Fruit fly (Drosophila melanogaster): ENCODE results near the gene CG3309.
A peak's percentile ranks its signal among the peaks of the same experiment; 100 is the strongest.

CG3309 gene

DNA sequence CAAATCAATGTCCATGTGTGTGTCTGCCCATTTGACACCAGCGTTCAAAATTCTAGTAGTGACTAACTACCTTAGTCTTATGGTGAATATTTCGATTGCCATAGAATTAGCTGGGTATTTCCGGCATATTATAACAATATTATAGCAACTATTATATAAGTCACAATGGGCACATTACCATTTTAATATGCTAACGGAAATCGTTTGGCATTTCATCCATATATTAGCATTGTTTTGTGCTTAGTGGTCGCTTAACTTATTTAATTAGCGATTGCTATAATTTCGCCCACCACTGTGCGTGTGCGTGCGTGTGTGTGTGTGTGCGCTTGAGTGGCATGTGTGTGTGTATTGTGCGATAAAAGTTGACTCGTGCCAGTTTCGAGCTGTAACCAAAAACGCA is 7.6 kb upstream of the CG3309 start (continued):
- peak; percentile 16 for TF ChIP-seq Nf-YC (tag; optimal IDR thresholded peaks at IDR 0.05)
- no peak for TF ChIP-seq CG7786 (GFP tag; optimal IDR thresholded peaks at IDR 0.05)
- peak; percentile 37 for TF ChIP-seq schlank (tag; optimal IDR thresholded peaks at IDR 0.05)
- peak; percentile 38 for TF ChIP-seq HmgZ (tag; optimal IDR thresholded peaks at IDR 0.05)
- TF ChIP-seq nmo (GFP tag; optimal IDR thresholded peaks at IDR 0.05): peak; percentile 21
- TF ChIP-seq lmd (GFP tag; IDR thresholded peaks at IDR 0.05): peak; percentile 41; the same call in 1 of the 2 replicates
- no peak for TF ChIP-seq CG14050 (GFP tag; IDR thresholded peaks at IDR 0.05)

DNA sequence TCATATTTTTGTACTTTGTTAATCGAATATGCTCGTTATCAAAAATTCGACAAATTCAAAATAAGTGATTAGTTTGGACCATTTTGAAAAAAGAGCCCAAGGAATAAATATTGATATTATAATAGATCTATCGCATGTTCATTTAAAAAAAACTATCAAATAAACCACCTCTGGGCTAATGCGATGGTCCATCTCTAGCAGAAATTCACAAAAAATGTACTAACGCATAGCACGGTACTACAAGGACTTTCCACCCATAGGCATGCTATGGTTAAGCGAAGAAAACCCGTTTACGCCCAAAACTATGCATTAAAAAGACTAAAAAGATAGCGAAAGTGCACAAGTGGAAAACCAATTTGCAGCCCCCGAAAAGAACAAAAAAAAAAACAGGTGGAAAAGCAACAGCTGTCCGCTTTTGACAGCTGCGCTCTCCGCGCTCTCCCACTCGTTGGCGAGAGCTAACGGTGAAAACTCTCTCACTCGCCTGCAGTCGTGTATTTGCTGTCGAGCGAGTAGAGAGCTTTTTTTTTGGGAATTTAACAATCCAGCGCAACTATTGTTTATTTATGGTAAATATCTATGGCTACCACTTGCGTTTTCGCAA is 3.2 kb upstream of the CG3309 start, which contains the start of gene CanB:
Gene CanB (plus strand): TSS at position 241 of the 604 bp plus-strand sequence.
- TF ChIP-seq sna (GFP tag; IDR thresholded peaks at IDR 0.05; ENCODE audit: partially characterized antibody): peak; percentile 52; the same call in 1 of the 2 replicates
- peak; percentile 70 for TF ChIP-seq Ets97D (GFP tag; optimal IDR thresholded peaks at IDR 0.05)
- no peak for TF ChIP-seq hkb (optimal IDR thresholded peaks at IDR 0.05)
- TF ChIP-seq hkb (GFP tag; IDR thresholded peaks at IDR 0.05): 0 out of 2 replicates have a peak, but pooled peaks have one; percentile 28
- TF ChIP-seq sens (GFP tag): peak; percentile 82
- peak in 1 of 2 experiments; percentile 51 for TF ChIP-seq Trl (optimal IDR thresholded peaks at IDR 0.05)
- TF ChIP-seq Trl (GFP tag; optimal IDR thresholded peaks at IDR 0.05): no peak
- no peak for TF ChIP-seq Hsf (GFP tag; optimal IDR thresholded peaks at IDR 0.05)
- TF ChIP-seq CG12391 (tag; optimal IDR thresholded peaks at IDR 0.05): peak; percentile 26
- peak; percentile 57 for TF ChIP-seq Bgb (GFP tag; IDR thresholded peaks at IDR 0.05; ENCODE audit: partially characterized antibody)
- peak; percentile 9 for TF ChIP-seq CG2678 (tag; optimal IDR thresholded peaks at IDR 0.05)
- TF ChIP-seq zen2 (GFP tag; IDR thresholded peaks at IDR 0.05; ENCODE audit: partially characterized antibody): peak; percentile 24; the same call in 1 of the 3 replicates
- TF ChIP-seq CG6791 (GFP tag; IDR thresholded peaks at IDR 0.05; ENCODE audit: partially characterized antibody): peak; percentile 74
- TF ChIP-seq CG13624 (GFP tag; optimal IDR thresholded peaks at IDR 0.05): peak; percentile 21
- TF ChIP-seq fd3F (GFP tag; optimal IDR thresholded peaks at IDR 0.05): no peak
- peak; percentile 69 for TF ChIP-seq CG2129 (GFP tag; IDR thresholded peaks at IDR 0.05; ENCODE audit: partially characterized antibody)
- peak; percentile 23 for TF ChIP-seq Sox102F (GFP tag; optimal IDR thresholded peaks at IDR 0.05)
- TF ChIP-seq prd (optimal IDR thresholded peaks at IDR 0.05): no peak
- 0 out of 3 replicates have a peak, but pooled peaks have one; percentile 36 for TF ChIP-seq prd (GFP tag; IDR thresholded peaks at IDR 0.05)
- TF ChIP-seq zfh1 (GFP tag; IDR thresholded peaks at IDR 0.05): no peak
- TF ChIP-seq Opbp (GFP tag; IDR thresholded peaks at IDR 0.05; ENCODE audit: partially characterized antibody): peak; percentile 53; the same call in 2 of the 3 replicates
- no peak for TF ChIP-seq corto (GFP tag; optimal IDR thresholded peaks at IDR 0.05)
- TF ChIP-seq chinmo (GFP tag; IDR thresholded peaks at IDR 0.05; ENCODE audit: partially characterized antibody): 0 out of 4 replicates have a peak, but pooled peaks have one; percentile 33
- peak; percentile 94 for TF ChIP-seq scrt (GFP tag; optimal IDR thresholded peaks at IDR 0.05)
- no peak for TF ChIP-seq fd102C (GFP tag; optimal IDR thresholded peaks at IDR 0.05)
- TF ChIP-seq amos (GFP tag; IDR thresholded peaks at IDR 0.05; ENCODE audit: partially characterized antibody): peak; percentile 73
- TF ChIP-seq vnd (GFP tag; IDR thresholded peaks at IDR 0.05; ENCODE audit: partially characterized antibody): peak; percentile 53; the same call in 1 of the 3 replicates
- no peak for TF ChIP-seq CG9876 (GFP tag; optimal IDR thresholded peaks at IDR 0.05)
- no peak for TF ChIP-seq jing (GFP tag; optimal IDR thresholded peaks at IDR 0.05)
- 0 out of 2 replicates have a peak, but pooled peaks have one; percentile 35 for TF ChIP-seq CG17328 (GFP tag; IDR thresholded peaks at IDR 0.05)
- peak; percentile 17 for TF ChIP-seq CG11504 (tag; optimal IDR thresholded peaks at IDR 0.05)
- peak; percentile 55; the same call in 1 of the 3 replicates for TF ChIP-seq CG34224 (GFP tag; IDR thresholded peaks at IDR 0.05; ENCODE audit: partially characterized antibody)
- TF ChIP-seq CG12744 (GFP tag; optimal IDR thresholded peaks at IDR 0.05): peak; percentile 42
- peak; percentile 75 for TF ChIP-seq CG16813 (GFP tag; IDR thresholded peaks at IDR 0.05; ENCODE audit: partially characterized antibody)
- TF ChIP-seq ftz-f1 (GFP tag; optimal IDR thresholded peaks at IDR 0.05): peak; percentile 17
- TF ChIP-seq lmd (GFP tag; IDR thresholded peaks at IDR 0.05): 0 out of 2 replicates have a peak, but pooled peaks have one; percentile 10
- peak; percentile 6 for TF ChIP-seq CG2712 (tag; optimal IDR thresholded peaks at IDR 0.05)
- TF ChIP-seq Abd-B (GFP tag; optimal IDR thresholded peaks at IDR 0.05): peak; percentile 20
- TF ChIP-seq CG11696 (GFP tag; IDR thresholded peaks at IDR 0.05): no peak
- TF ChIP-seq lilli (GFP tag; optimal IDR thresholded peaks at IDR 0.05): peak; percentile 16
- peak; percentile 18 for TF ChIP-seq phol (tag; optimal IDR thresholded peaks at IDR 0.05)
